Worm (Caenorhabditis elegans) whole organism, L4/young adult: ENCODE data around the gene F38H4.5.

Experiments used
- W03F9.2 ChIP-seq: fragments of 150-350 bp; optimal IDR thresholded peaks from 2 replicates; lab custom pipeline; 2014; ENCODE audit warnings: missing biosample characterization, missing genetic modification characterization
- dao-5 ChIP-seq: sonication (generic microtip); optimal IDR thresholded peaks from 2 replicates; lab custom pipeline; 2016; ENCODE audit warnings: missing genotype, missing genetic modification characterization, moderate library complexity, missing compliant biosample characterization
- him-1 ChIP-seq: sonication (generic microtip); optimal IDR thresholded peaks from 2 replicates; lab custom pipeline; 2016; ENCODE audit warnings: missing genotype, missing genetic modification reagents, missing genetic modification characterization, missing compliant biosample characterization

Gene F38H4.5

ce11 chrIV:11877674-11878073 lies 25.7 kb downstream of the F38H4.5 start, which contains the start of gene pph-2:
pph-2 (minus strand) TSS chrIV:11877774.
- TF ChIP-seq W03F9.2 (tag; lab: Kevin White, UChicago) (no peak), dao-5 (tag; lab: Kevin White, UChicago) (no peak)

ce11 chrIV:11878249-11878648 lies 26.3 kb downstream of the F38H4.5 start, which contains the start of gene cutl-27:
cutl-27 (plus strand) TSS chrIV:11878549.
- TF ChIP-seq W03F9.2 (tag; lab: Kevin White, UChicago): no peak
- no peak for TF ChIP-seq dao-5 (tag; lab: Kevin White, UChicago)
- TF ChIP-seq him-1: no peak

ce11 chrIV:11882534-11882933 lies 30.6 kb downstream of the F38H4.5 start:
- TF ChIP-seq him-1 (no peak), dao-5 (tag; lab: Kevin White, UChicago) (no peak), W03F9.2 (tag; lab: Kevin White, UChicago) (no peak)

- TF ChIP-seq W03F9.2 (tag; lab: Kevin White, UChicago): no peak
- no peak for TF ChIP-seq him-1
- no peak for TF ChIP-seq dao-5 (tag; lab: Kevin White, UChicago)
Measured at ce11 chrIV:11883478-11883877, 31.5 kb downstream of the F38H4.5 start.

- TF ChIP-seq dao-5 (tag; lab: Kevin White, UChicago) (no peak), him-1 (no peak), W03F9.2 (tag; lab: Kevin White, UChicago) (no peak)
Measured at ce11 chrIV:11885313-11885712, 33.3 kb downstream of the F38H4.5 start, which contains the start of gene let-653. let-653 (plus strand) TSS chrIV:11885613.

ce11 chrIV:11892545-11892944 lies 40.6 kb downstream of the F38H4.5 start:
- TF ChIP-seq W03F9.2 (tag; lab: Kevin White, UChicago): no peak
- TF ChIP-seq dao-5 (tag; lab: Kevin White, UChicago): no peak
- TF ChIP-seq him-1: no peak

- TF ChIP-seq him-1 (no peak), dao-5 (tag; lab: Kevin White, UChicago) (no peak), W03F9.2 (tag; lab: Kevin White, UChicago) (no peak)
Measured at ce11 chrIV:11893336-11893735, 41.4 kb downstream of the F38H4.5 start.

ce11 chrIV:11897710-11898109 lies 45.7 kb downstream of the F38H4.5 start:
- TF ChIP-seq dao-5 (tag; lab: Kevin White, UChicago) (no peak), him-1 (no peak), W03F9.2 (tag; lab: Kevin White, UChicago) (no peak)

- TF ChIP-seq W03F9.2 (tag; lab: Kevin White, UChicago) (no peak), him-1 (no peak), dao-5 (tag; lab: Kevin White, UChicago) (no peak)
Measured at ce11 chrIV:11899358-11899757, 47.4 kb downstream of the F38H4.5 start, which contains the start of gene nhr-43. nhr-43 (plus strand) TSS chrIV:11899590.

ce11 chrIV:11900399-11900798 lies 48.4 kb downstream of the F38H4.5 start:
- no peak for TF ChIP-seq W03F9.2 (tag; lab: Kevin White, UChicago)
- no peak for TF ChIP-seq dao-5 (tag; lab: Kevin White, UChicago)
- TF ChIP-seq him-1: no peak

- TF ChIP-seq him-1 (no peak), dao-5 (tag; lab: Kevin White, UChicago) (no peak), W03F9.2 (tag; lab: Kevin White, UChicago) (no peak)
Measured at ce11 chrIV:11901215-11901614, 49.2 kb downstream of the F38H4.5 start.
